In genomic region chrX:13730209-13730975, ce11 we compare ENCODE assay signal across 2 worm cellular contexts.
TF ChIP-seq lines count a peak whose summit lies in the region.

No protein-coding gene starts in this region.

TF ChIP-seq in whole organism, L2 larva, 48 proteins besides CTCF, POLR2A, EP300 and RAD21 (continued from another document):
- TF ChIP-seq zag-1 (tag; optimal IDR thresholded peaks at IDR 0.05; lab: Kevin White, UChicago) (no peak), unc-39 (tag; optimal IDR thresholded peaks at IDR 0.05; lab: Kevin White, UChicago) (no peak)

TF ChIP-seq in whole organism, L4 larva, 104 proteins besides CTCF, POLR2A, EP300 and RAD21 (continued from another document):
- no peak for TF ChIP-seq F37D6.2 (tag; optimal IDR thresholded peaks at IDR 0.05; lab: Kevin White, UChicago)
- peak; percentile 2 for TF ChIP-seq spr-3 (GFP tag; optimal IDR thresholded peaks at IDR 0.05; lab: Kevin White, UChicago)
- TF ChIP-seq F26F4.8 (GFP tag; conservative IDR thresholded peaks at IDR 0.05; lab: Robert Waterston, UW), result peak; percentile 78; the same call in 1 of the 2 replicates
- TF ChIP-seq snpc-4 (tag; optimal IDR thresholded peaks at IDR 0.05; lab: Kevin White, UChicago), result no peak
- TF ChIP-seq daf-16 (GFP tag; optimal IDR thresholded peaks at IDR 0.05; lab: Kevin White, UChicago), result peak; percentile 30 to 82
- peak; percentile 36 for TF ChIP-seq daf-16 (tag; optimal IDR thresholded peaks at IDR 0.05; lab: Kevin White, UChicago)
- peak; percentile 55; the same call in 1 of the 2 replicates for TF ChIP-seq mdt-29 (GFP tag; IDR thresholded peaks at IDR 0.05; lab: Robert Waterston, UW)
- TF ChIP-seq ceh-44 (GFP tag; IDR thresholded peaks at IDR 0.05; lab: Robert Waterston, UW), result peak; percentile 69; the same call in 1 of the 2 replicates
- no peak for TF ChIP-seq T20F7.1 (GFP tag; optimal IDR thresholded peaks at IDR 0.05; lab: Kevin White, UChicago)
- TF ChIP-seq aly-2 (tag; optimal IDR thresholded peaks at IDR 0.05; lab: Kevin White, UChicago), result no peak
- no peak for TF ChIP-seq cey-2 (tag; optimal IDR thresholded peaks at IDR 0.05; lab: Kevin White, UChicago; ENCODE audit: borderline replicate concordance, insufficient read depth)
- TF ChIP-seq sdz-12 (GFP tag; optimal IDR thresholded peaks at IDR 0.05; lab: Kevin White, UChicago), result no peak
- no peak for TF ChIP-seq unc-39 (tag; optimal IDR thresholded peaks at IDR 0.05; lab: Kevin White, UChicago)
- peak; percentile 44 for TF ChIP-seq nhr-25 (tag; optimal IDR thresholded peaks at IDR 0.05; lab: Kevin White, UChicago; ENCODE audit: borderline replicate concordance, insufficient read depth)
- no peak for TF ChIP-seq unc-62 (GFP tag; optimal IDR thresholded peaks at IDR 0.05 in 1 of 2; lab: Kevin White, UChicago)
- no peak for TF ChIP-seq unc-62 (tag; optimal IDR thresholded peaks at IDR 0.05; lab: Kevin White, UChicago)
- TF ChIP-seq ceh-28 (tag; optimal IDR thresholded peaks at IDR 0.05; lab: Kevin White, UChicago), result no peak
- TF ChIP-seq set-16 (GFP tag; IDR thresholded peaks at IDR 0.05; lab: Robert Waterston, UW), result no peak; the same call in 1 of the 2 replicates
- TF ChIP-seq tag-97 (GFP tag; IDR thresholded peaks at IDR 0.05; lab: Robert Waterston, UW), result no peak
- no peak for TF ChIP-seq nhr-6 (tag; optimal IDR thresholded peaks at IDR 0.05; lab: Kevin White, UChicago)
- TF ChIP-seq duxl-1 (tag; optimal IDR thresholded peaks at IDR 0.05; lab: Kevin White, UChicago; ENCODE audit: poor library complexity), result peak; percentile 87
- peak; percentile 19 for TF ChIP-seq rbr-2 (tag; optimal IDR thresholded peaks at IDR 0.05; lab: Kevin White, UChicago)
- TF ChIP-seq fkh-10 (GFP tag; optimal IDR thresholded peaks at IDR 0.05; lab: Kevin White, UChicago), result no peak
- TF ChIP-seq lin-1 (GFP tag; IDR thresholded peaks at IDR 0.05; lab: Robert Waterston, UW), result 0 out of 2 replicates have a peak, but pooled peaks have one; percentile 46
- peak; percentile 74 for TF ChIP-seq lin-38 (GFP tag; IDR thresholded peaks at IDR 0.05; lab: Robert Waterston, UW)
- no peak for TF ChIP-seq pqm-1 (tag; optimal IDR thresholded peaks at IDR 0.05; lab: Kevin White, UChicago)
- peak; percentile 30; the same call in 1 of the 2 replicates for TF ChIP-seq T26A8.4 (GFP tag; IDR thresholded peaks at IDR 0.05; lab: Robert Waterston, UW)
- TF ChIP-seq egl-27 (tag; optimal IDR thresholded peaks at IDR 0.05; lab: Kevin White, UChicago), result no peak
- TF ChIP-seq ceh-82 (tag; optimal IDR thresholded peaks at IDR 0.05; lab: Kevin White, UChicago), result no peak
- TF ChIP-seq R02D3.7 (tag; optimal IDR thresholded peaks at IDR 0.05; lab: Kevin White, UChicago), result no peak
- TF ChIP-seq unc-130 (GFP tag; optimal IDR thresholded peaks at IDR 0.05; lab: Kevin White, UChicago), result no peak
- peak; percentile 42 for TF ChIP-seq nhr-102 (tag; optimal IDR thresholded peaks at IDR 0.05; lab: Kevin White, UChicago)
- TF ChIP-seq zip-2 (tag; optimal IDR thresholded peaks at IDR 0.05; lab: Kevin White, UChicago), result no peak
- 0 out of 2 replicates have a peak, but pooled peaks have one; percentile 61 for TF ChIP-seq D1046.2 (GFP tag; IDR thresholded peaks at IDR 0.05; lab: Robert Waterston, UW)
- no peak for TF ChIP-seq nhr-77 (tag; optimal IDR thresholded peaks at IDR 0.05; lab: Kevin White, UChicago)
- peak; percentile 42 for TF ChIP-seq dmd-6 (GFP tag; IDR thresholded peaks at IDR 0.05; lab: Robert Waterston, UW)
- TF ChIP-seq skn-1 (tag; optimal IDR thresholded peaks at IDR 0.05; lab: Kevin White, UChicago), result no peak
- peak; percentile 56 for TF ChIP-seq ctbp-1 (GFP tag; IDR thresholded peaks at IDR 0.05; lab: Robert Waterston, UW)
- TF ChIP-seq Y105C5A.15 (GFP tag; IDR thresholded peaks at IDR 0.05; lab: Robert Waterston, UW), result peak; percentile 95
- peak; percentile 12 for TF ChIP-seq mep-1 (tag; optimal IDR thresholded peaks at IDR 0.05; lab: Kevin White, UChicago)
- TF ChIP-seq mxl-2 (GFP tag; conservative IDR thresholded peaks at IDR 0.05; lab: Robert Waterston, UW), result peak; percentile 51; the same call in 1 of the 2 replicates
- no peak for TF ChIP-seq mxl-3 (GFP tag; optimal IDR thresholded peaks at IDR 0.05; lab: Kevin White, UChicago)
- TF ChIP-seq ama-1 (optimal IDR thresholded peaks at IDR 0.05; lab: Kevin White, UChicago), result no peak
- TF ChIP-seq aha-1 (tag; lab: Kevin White, UChicago), result peak; percentile 93
- no peak for TF ChIP-seq ztf-11 (tag; optimal IDR thresholded peaks at IDR 0.05; lab: Kevin White, UChicago)
- no peak for TF ChIP-seq Y75B8A.6 (GFP tag; IDR thresholded peaks at IDR 0.05; lab: Robert Waterston, UW)
- no peak for TF ChIP-seq nhr-10 (tag; optimal IDR thresholded peaks at IDR 0.05; lab: Kevin White, UChicago)
- peak in 1 of 2 experiments; percentile 26 for TF ChIP-seq lsy-2 (tag; optimal IDR thresholded peaks at IDR 0.05; lab: Kevin White, UChicago)
- TF ChIP-seq hlh-30 (tag; optimal IDR thresholded peaks at IDR 0.05; lab: Kevin White, UChicago; ENCODE audit: insufficient read depth), result peak; percentile 42
- peak; percentile 57; the same call in 1 of the 2 replicates for TF ChIP-seq pha-4 (GFP tag; IDR thresholded peaks at IDR 0.05; lab: Robert Waterston, UW)
- no peak for TF ChIP-seq pha-4 (tag; optimal IDR thresholded peaks at IDR 0.05; lab: Kevin White, UChicago)
- TF ChIP-seq zfp-3 (GFP tag; conservative IDR thresholded peaks at IDR 0.05; lab: Robert Waterston, UW), result peak; percentile 24; the same call in 1 of the 2 replicates
- TF ChIP-seq ZK337.2 (GFP tag; IDR thresholded peaks at IDR 0.05; lab: Robert Waterston, UW), result 0 out of 2 replicates have a peak, but pooled peaks have one; percentile 31
- TF ChIP-seq daf-12 (tag; optimal IDR thresholded peaks at IDR 0.05; lab: Kevin White, UChicago), result no peak
- TF ChIP-seq nhr-237 (tag; optimal IDR thresholded peaks at IDR 0.05; lab: Kevin White, UChicago), result no peak
- peak; percentile 88 for TF ChIP-seq vab-7 (GFP tag; IDR thresholded peaks at IDR 0.05; lab: Robert Waterston, UW)
- peak; percentile 73 for TF ChIP-seq mes-2 (tag; optimal IDR thresholded peaks at IDR 0.05; lab: Kevin White, UChicago; ENCODE audit: poor library complexity, severe bottlenecking)
- TF ChIP-seq ces-1 (GFP tag; optimal IDR thresholded peaks at IDR 0.05; lab: Kevin White, UChicago), result no peak
- TF ChIP-seq Y48G9A.11 (GFP tag; IDR thresholded peaks at IDR 0.05; lab: Robert Waterston, UW), result peak; percentile 54
- TF ChIP-seq lim-7 (GFP tag; IDR thresholded peaks at IDR 0.05; lab: Robert Waterston, UW), result peak; percentile 92
- TF ChIP-seq dpl-1 (GFP tag; optimal IDR thresholded peaks at IDR 0.05; lab: Kevin White, UChicago), result no peak
- TF ChIP-seq gei-8 (GFP tag; optimal IDR thresholded peaks at IDR 0.05; lab: Kevin White, UChicago), result peak; percentile 59
- TF ChIP-seq egl-43 (GFP tag; IDR thresholded peaks at IDR 0.05; lab: Robert Waterston, UW), result peak; percentile 86
- peak; percentile 13; the same call in 1 of the 2 replicates for TF ChIP-seq zip-11 (GFP tag; IDR thresholded peaks at IDR 0.05; lab: Robert Waterston, UW)
- no peak for TF ChIP-seq daf-8 (GFP tag; IDR thresholded peaks at IDR 0.05; lab: Robert Waterston, UW)
- TF ChIP-seq dmd-9 (GFP tag; IDR thresholded peaks at IDR 0.05; lab: Robert Waterston, UW), result 0 out of 2 replicates have a peak, but pooled peaks have one; percentile 26
- no peak for TF ChIP-seq nhr-11 (tag; optimal IDR thresholded peaks at IDR 0.05; lab: Kevin White, UChicago)
- peak; percentile 83 for TF ChIP-seq snpc-1.2 (GFP tag; IDR thresholded peaks at IDR 0.05; lab: Robert Waterston, UW)
- TF ChIP-seq php-3 (GFP tag; IDR thresholded peaks at IDR 0.05; lab: Robert Waterston, UW), result peak; percentile 63
- TF ChIP-seq lin-39 (tag; optimal IDR thresholded peaks at IDR 0.05; lab: Kevin White, UChicago), result no peak
- peak; percentile 93 for TF ChIP-seq dmd-8 (GFP tag; IDR thresholded peaks at IDR 0.05; lab: Robert Waterston, UW)
- no peak for TF ChIP-seq saeg-2 (GFP tag; IDR thresholded peaks at IDR 0.05; lab: Robert Waterston, UW)
- TF ChIP-seq nhr-48 (tag; optimal IDR thresholded peaks at IDR 0.05; lab: Kevin White, UChicago), result peak; percentile 7
- TF ChIP-seq zag-1 (tag; optimal IDR thresholded peaks at IDR 0.05; lab: Kevin White, UChicago), result no peak
- TF ChIP-seq nhr-76 (tag; optimal IDR thresholded peaks at IDR 0.05; lab: Kevin White, UChicago), result no peak
- TF ChIP-seq lir-3 (tag; optimal IDR thresholded peaks at IDR 0.05; lab: Kevin White, UChicago), result no peak
- no peak for TF ChIP-seq lin-15B (tag; optimal IDR thresholded peaks at IDR 0.05; lab: Kevin White, UChicago)
- TF ChIP-seq ceh-62 (tag; optimal IDR thresholded peaks at IDR 0.05; lab: Kevin White, UChicago), result no peak
- no peak for TF ChIP-seq lin-29 (GFP tag; IDR thresholded peaks at IDR 0.05; lab: Robert Waterston, UW)
- peak; percentile 55; the same call in 1 of the 2 replicates for TF ChIP-seq nhr-42 (GFP tag; IDR thresholded peaks at IDR 0.05; lab: Robert Waterston, UW)
- peak; percentile 12 for TF ChIP-seq hlh-11 (tag; optimal IDR thresholded peaks at IDR 0.05; lab: Kevin White, UChicago)
- no peak for TF ChIP-seq dve-1 (tag; optimal IDR thresholded peaks at IDR 0.05; lab: Kevin White, UChicago; ENCODE audit: insufficient read depth)
- TF ChIP-seq nhr-28 (tag; optimal IDR thresholded peaks at IDR 0.05; lab: Kevin White, UChicago), result peak; percentile 5
- no peak for TF ChIP-seq nhr-111 (GFP tag; optimal IDR thresholded peaks at IDR 0.05; lab: Kevin White, UChicago)
TF ChIP-seq in whole organism, L4 larva: peak in this region for 51.
